Worm (Caenorhabditis elegans): ENCODE data around the gene F07C6.3.

ce11 chrIV:12762782-12763181 lies 26.3 kb upstream of the F07C6.3 start:
- TF ChIP-seq nhr-77 (tag; optimal IDR thresholded peaks at IDR 0.05) = no peak
- TF ChIP-seq skn-1 (tag; optimal IDR thresholded peaks at IDR 0.05) = no peak
